Worm (Caenorhabditis elegans) whole organism, early embryonic: ENCODE data around the gene ZK105.11.

Source experiments
- B0310.2 ChIP-seq: sonication (generic microtip); optimal IDR thresholded peaks from 2 replicates; lab custom pipeline; 2016; ENCODE audit warnings: mild to moderate bottlenecking, missing genetic modification characterization, missing compliant biosample characterization
- F13C5.2 ChIP-seq: sonication (generic microtip); optimal IDR thresholded peaks from 2 replicates; lab custom pipeline; 2017; ENCODE audit warnings: mild to moderate bottlenecking, missing genetic modification characterization, inconsistent platforms, missing compliant biosample characterization
- aly-1 ChIP-seq: sonication (generic microtip); optimal IDR thresholded peaks from 2 replicates; lab custom pipeline; 2016; ENCODE audit warnings: missing genetic modification characterization, missing compliant biosample characterization
- ama-1 ChIP-seq: fragments of 150-350 bp; optimal IDR thresholded peaks from 2 replicates; lab custom pipeline; 2014
- ceh-13 ChIP-seq: fragments of 200-800 bp; sonication (Bioruptor generic); optimal IDR thresholded peaks from 2 replicates; lab custom pipeline; 2018; ENCODE audit warnings: mild to moderate bottlenecking, missing genetic modification characterization, missing compliant biosample characterization
- ceh-36 ChIP-seq: sonication (generic microtip); optimal IDR thresholded peaks from 2 replicates; lab custom pipeline; 2016; ENCODE audit warnings: missing genetic modification characterization, inconsistent platforms, missing compliant biosample characterization
- ets-7 ChIP-seq: sonication (generic microtip); optimal IDR thresholded peaks from 2 replicates; lab custom pipeline; 2016; ENCODE audit warnings: missing genotype, missing genetic modification characterization, missing compliant biosample characterization
- flt-1 ChIP-seq: fragments of 200-800 bp; sonication (Bioruptor generic); IDR thresholded peaks from 2 replicates; pipeline ENCODE4 v1.3.6; 2022; ENCODE audit warnings: missing genetic modification characterization, missing compliant biosample characterization
- hmbx-1 ChIP-seq: sonication (generic microtip); optimal IDR thresholded peaks from 2 replicates; lab custom pipeline; 2016; ENCODE audit warnings: mild to moderate bottlenecking, missing genetic modification characterization, missing compliant biosample characterization
- hnd-1 ChIP-seq: sonication (generic microtip); optimal IDR thresholded peaks from 2 replicates; lab custom pipeline; 2016; ENCODE audit warnings: missing genetic modification characterization, missing compliant biosample characterization
- pes-1 ChIP-seq: fragments of 200-800 bp; sonication (Bioruptor generic); IDR thresholded peaks from 2 replicates; pipeline ENCODE4 v1.3.6; 2022; ENCODE audit warnings: missing genetic modification reagents, missing genetic modification characterization, missing compliant biosample characterization
- scrt-1 ChIP-seq: fragments of 200-800 bp; sonication (Bioruptor generic); IDR thresholded peaks from 2 replicates; pipeline ENCODE4 v1.3.6; 2022; ENCODE audit warnings: missing genetic modification characterization, missing compliant biosample characterization
- sea-1 ChIP-seq: fragments of 200-800 bp; sonication (Bioruptor generic); conservative IDR thresholded peaks from 2 replicates; pipeline ENCODE4 v1.3.6; 2022; ENCODE audit warnings: missing genetic modification characterization, missing compliant biosample characterization
- tbx-11 ChIP-seq: fragments of 200-800 bp; sonication (Bioruptor generic); IDR thresholded peaks from 2 replicates; pipeline ENCODE4 v1.3.6; 2022; ENCODE audit warnings: missing genetic modification characterization, missing compliant biosample characterization
- tra-4 ChIP-seq: sonication (generic microtip); optimal IDR thresholded peaks from 2 replicates; lab custom pipeline; 2017; ENCODE audit warnings: missing genetic modification characterization, missing compliant biosample characterization

The ZK105.11 gene

DNA sequence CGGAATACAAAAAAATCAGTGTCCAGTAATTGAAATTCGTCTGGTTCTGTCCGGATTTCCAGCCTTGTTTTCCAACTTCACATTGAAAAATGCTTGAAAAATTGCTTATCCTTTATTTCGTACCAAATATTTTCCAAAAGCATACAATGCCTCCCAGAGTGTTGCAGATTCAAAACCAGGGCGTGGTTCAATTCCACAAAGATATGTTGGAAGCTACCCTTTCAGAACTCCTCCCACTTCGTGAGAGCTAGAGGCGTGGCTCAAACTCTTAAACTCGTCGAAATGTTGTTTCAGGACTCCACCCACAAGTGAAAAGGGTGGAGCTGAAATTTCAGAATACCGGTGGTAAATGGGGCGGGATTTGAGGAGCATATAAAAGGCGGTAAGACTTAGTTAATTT is 32.5 kb downstream of the ZK105.11 start, which contains the start of gene C12D5.3:
C12D5.3 (plus strand) TSS at position 301 of the 400 bp plus-strand sequence.
- TF ChIP-seq scrt-1 (GFP tag; lab: Robert Waterston, UW) = no peak

DNA sequence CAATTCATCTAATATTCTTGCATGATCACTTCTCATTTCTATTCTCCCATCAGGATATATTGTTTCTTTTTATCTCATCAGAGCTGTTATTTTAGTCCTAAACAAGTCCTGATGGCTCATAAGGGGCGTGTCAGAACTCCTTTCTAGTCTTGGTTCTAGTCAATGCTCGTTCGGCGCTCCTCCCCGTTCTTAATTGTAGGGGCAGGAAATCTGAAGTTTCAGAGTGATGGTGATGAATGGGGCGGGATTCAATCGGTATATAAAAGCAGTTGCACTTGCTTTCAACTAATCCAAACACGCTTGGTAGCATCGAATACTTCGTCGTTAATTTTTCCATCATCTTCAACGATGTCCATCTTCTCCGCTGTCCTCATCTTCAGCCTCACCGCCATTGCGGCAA is 36.2 kb downstream of the ZK105.11 start, which contains the start of gene C12D5.4:
C12D5.4 (plus strand) TSS at position 301 of the 400 bp plus-strand sequence.
- no peak for TF ChIP-seq ceh-36 (tag; lab: Kevin White, UChicago)

DNA sequence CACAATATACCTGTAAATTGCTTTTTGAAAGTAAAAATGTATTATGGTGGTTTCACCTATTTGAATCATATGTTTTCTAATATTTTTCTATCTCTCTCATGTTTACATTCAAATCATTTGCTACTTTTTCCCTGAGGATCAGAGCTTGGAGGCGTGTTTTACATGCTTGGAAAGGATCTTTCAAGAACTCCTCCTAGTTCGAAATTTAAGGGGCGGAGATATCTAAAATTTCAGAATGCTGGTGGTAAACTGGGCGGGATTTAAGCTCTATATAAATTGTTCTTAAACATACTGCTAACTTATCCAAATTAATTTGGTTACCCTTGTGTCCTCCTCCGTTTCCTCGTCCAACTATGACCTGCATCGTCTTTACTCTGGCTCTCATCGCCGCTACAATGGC is 40.5 kb downstream of the ZK105.11 start, which contains the start of gene C12D5.5:
C12D5.5 (plus strand) TSS at position 301 of the 400 bp plus-strand sequence.
- TF ChIP-seq ceh-13 (GFP tag; lab: Kevin White, UChicago) (no peak), scrt-1 (GFP tag; lab: Robert Waterston, UW) (no peak), sea-1 (GFP tag; lab: Robert Waterston, UW) (no peak), hmbx-1 (tag; lab: Kevin White, UChicago) (no peak), tbx-11 (no peak), ceh-36 (tag; lab: Kevin White, UChicago) (no peak), flt-1 (GFP tag; lab: Robert Waterston, UW) (no peak), pes-1 (GFP tag; lab: Robert Waterston, UW) (no peak), hnd-1 (no peak), tra-4 (no peak), ama-1 (lab: Kevin White, UChicago) (no peak), F13C5.2 (no peak), aly-1 (tag; lab: Kevin White, UChicago) (no peak), B0310.2 (tag; lab: Kevin White, UChicago) (no peak), ets-7 (tag; lab: Kevin White, UChicago) (no peak)
